Worm (Caenorhabditis elegans) whole organism, young adult: ENCODE data around the gene ugt-21.

Experiments
- B0035.1 ChIP-seq: sonication (generic microtip); optimal IDR thresholded peaks from 2 replicates; lab custom pipeline; 2016; ENCODE audit warnings: missing genetic modification characterization, mild to moderate bottlenecking, missing compliant biosample characterization, missing genotype, missing genetic modification reagents
- C17E4.6 ChIP-seq: fragments of 200-800 bp; sonication (Bioruptor generic); IDR thresholded peaks from 2 replicates; pipeline ENCODE4 v1.3.6; 2022; ENCODE audit warnings: missing genetic modification reagents, missing genetic modification characterization, missing compliant biosample characterization
- F23B12.7 ChIP-seq: sonication (generic microtip); optimal IDR thresholded peaks from 2 replicates; lab custom pipeline; 2017; ENCODE audit warnings: missing genetic modification characterization, mild to moderate bottlenecking, missing compliant biosample characterization, antibody characterized with exemption, moderate library complexity; ENCODE audit not compliant: insufficient read depth
- F33H1.4 ChIP-seq: fragments of 200-800 bp; sonication (Bioruptor generic); IDR thresholded peaks from 2 replicates; pipeline ENCODE4 v1.3.6; 2022; ENCODE audit warnings: missing genetic modification reagents, missing genetic modification characterization, missing compliant biosample characterization
- F57C9.4 ChIP-seq: sonication (generic microtip); optimal IDR thresholded peaks from 2 replicates; lab custom pipeline; 2017; ENCODE audit warnings: mild to moderate bottlenecking, missing genetic modification characterization, missing compliant biosample characterization
- K12H6.12 ChIP-seq: fragments of 200-800 bp; sonication (Bioruptor generic); optimal IDR thresholded peaks from 2 replicates; lab custom pipeline; 2018; ENCODE audit warnings: mild to moderate bottlenecking, missing genetic modification characterization, missing compliant biosample characterization
- T07F8.4 ChIP-seq: sonication (generic microtip); optimal IDR thresholded peaks from 2 replicates; lab custom pipeline; 2016; ENCODE audit warnings: mild to moderate bottlenecking, missing genetic modification characterization, moderate library complexity, missing compliant biosample characterization
- Y56A3A.18 ChIP-seq: fragments of 200-800 bp; sonication (Bioruptor generic); IDR thresholded peaks from 2 replicates; pipeline ENCODE4 v1.3.6; 2022; ENCODE audit warnings: missing genetic modification reagents, missing genetic modification characterization, missing compliant biosample characterization
- Y79H2A.3 ChIP-seq: fragments of 200-800 bp; sonication (Bioruptor generic); conservative IDR thresholded peaks from 2 replicates; pipeline ENCODE4 v1.3.6; 2022; ENCODE audit warnings: missing genetic modification reagents, missing genetic modification characterization, missing compliant biosample characterization
- akir-1 ChIP-seq: fragments of 200-800 bp; sonication (Bioruptor generic); optimal IDR thresholded peaks from 2 replicates; lab custom pipeline; 2018; ENCODE audit warnings: mild to moderate bottlenecking, missing genetic modification characterization, moderate library complexity, missing compliant biosample characterization
- atf-7 ChIP-seq: sonication (generic microtip); optimal IDR thresholded peaks from 2 replicates; lab custom pipeline; 2017; ENCODE audit warnings: mild to moderate bottlenecking, missing genetic modification characterization, missing compliant biosample characterization
- attf-3 ChIP-seq: fragments of 200-800 bp; sonication (Bioruptor generic); conservative IDR thresholded peaks from 2 replicates; pipeline ENCODE4 v1.3.6; 2022; ENCODE audit warnings: missing genetic modification reagents, missing genetic modification characterization, missing compliant biosample characterization
- cebp-1 ChIP-seq, 2 experiments: fragments of 200-800 bp in 1 of 2; sonication (Bioruptor generic) in 1 of 2; sonication (generic microtip) in 1 of 2; IDR thresholded peaks in 1 of 2; optimal IDR thresholded peaks in 1 of 2; 2 replicates each; pipeline versions ENCODE4 v1.3.6 to Lab custom; 2017 to 2022; ENCODE audit warnings: missing compliant biosample characterization in 2 of 2, missing genetic modification characterization in 2 of 2, mild to moderate bottlenecking in 1 of 2, missing genetic modification reagents in 1 of 2, moderate library complexity in 1 of 2
- cebp-2 ChIP-seq: fragments of 200-800 bp; sonication (Bioruptor generic); IDR thresholded peaks from 2 replicates; pipeline ENCODE4 v1.3.6; 2022; ENCODE audit warnings: missing genetic modification characterization, missing compliant biosample characterization
- ceh-79 ChIP-seq: sonication (generic microtip); optimal IDR thresholded peaks from 2 replicates; lab custom pipeline; 2017; ENCODE audit warnings: mild to moderate bottlenecking, missing genetic modification characterization, missing compliant biosample characterization
- die-1 ChIP-seq: sonication (generic microtip); optimal IDR thresholded peaks from 2 replicates; lab custom pipeline; 2016; ENCODE audit warnings: missing genotype, mild to moderate bottlenecking, missing genetic modification characterization, missing compliant biosample characterization
- dox-1 ChIP-seq: fragments of 200-800 bp; sonication (Bioruptor generic); IDR thresholded peaks from 2 replicates; pipeline ENCODE4 v1.3.6; 2022; ENCODE audit warnings: missing genetic modification reagents, missing genetic modification characterization, missing compliant biosample characterization
- dpff-1 ChIP-seq: sonication (generic microtip); optimal IDR thresholded peaks from 2 replicates; lab custom pipeline; 2017; ENCODE audit warnings: mild to moderate bottlenecking, missing genetic modification characterization, missing compliant biosample characterization
- dpl-1 ChIP-seq: fragments of 150-350 bp; optimal IDR thresholded peaks from 2 replicates; lab custom pipeline; 2014; ENCODE audit warnings: missing biosample characterization, missing genetic modification reagents, missing genetic modification characterization
- egl-18 ChIP-seq: fragments of 200-800 bp; sonication (Bioruptor generic); IDR thresholded peaks from 2 replicates; pipeline ENCODE4 v1.3.6; 2022; ENCODE audit warnings: missing genetic modification reagents, missing genetic modification characterization, missing compliant biosample characterization
- ets-4 ChIP-seq: fragments of 200-800 bp; sonication (Bioruptor generic); optimal IDR thresholded peaks from 2 replicates; lab custom pipeline; 2018; ENCODE audit warnings: mild to moderate bottlenecking, missing genetic modification characterization, missing compliant biosample characterization
- fkh-3 ChIP-seq: sonication (generic microtip); optimal IDR thresholded peaks from 2 replicates; lab custom pipeline; 2016; ENCODE audit warnings: mild to moderate bottlenecking, missing genetic modification characterization, missing compliant biosample characterization
- gei-17 ChIP-seq: fragments of 200-800 bp; sonication (Bioruptor generic); optimal IDR thresholded peaks from 2 replicates; lab custom pipeline; 2018; ENCODE audit warnings: mild to moderate bottlenecking, missing genetic modification characterization, missing compliant biosample characterization
- him-1 ChIP-seq: sonication (generic microtip); optimal IDR thresholded peaks from 2 replicates; lab custom pipeline; 2016; ENCODE audit warnings: missing genotype, missing genetic modification reagents, missing genetic modification characterization, missing compliant biosample characterization
- hlh-12 ChIP-seq: sonication (generic microtip); optimal IDR thresholded peaks from 2 replicates; lab custom pipeline; 2016; ENCODE audit warnings: missing genetic modification characterization, missing compliant biosample characterization
- hlh-26 ChIP-seq: fragments of 200-800 bp; sonication (Bioruptor generic); conservative IDR thresholded peaks from 2 replicates; pipeline ENCODE4 v1.3.6; 2022; ENCODE audit warnings: missing genetic modification reagents, missing genetic modification characterization, missing compliant biosample characterization
- hmg-1.2 ChIP-seq: fragments of 200-800 bp; sonication (Bioruptor generic); IDR thresholded peaks from 2 replicates; pipeline ENCODE4 v1.3.6; 2022; ENCODE audit warnings: missing genetic modification reagents, missing genetic modification characterization, missing compliant biosample characterization
- hmg-20 ChIP-seq: fragments of 200-800 bp; sonication (Bioruptor generic); IDR thresholded peaks from 2 replicates; pipeline ENCODE4 v1.3.6; 2022; ENCODE audit warnings: missing genetic modification reagents, missing genetic modification characterization, missing compliant biosample characterization
- let-526 ChIP-seq: fragments of 200-800 bp; sonication (Bioruptor generic); IDR thresholded peaks from 2 replicates; pipeline ENCODE4 v1.3.6; 2022; ENCODE audit warnings: missing genetic modification reagents, missing genetic modification characterization, missing compliant biosample characterization
- lin-35 ChIP-seq, 3 experiments: fragments of 150-350 bp in 2 of 3; sonication (generic microtip) in 1 of 3; optimal IDR thresholded peaks; 2 replicates each; lab custom pipeline; 2014 to 2018; ENCODE audit warnings: missing biosample characterization in 3 of 3, missing genetic modification characterization in 3 of 3, missing genetic modification reagents in 3 of 3
- lin-40 ChIP-seq: sonication (generic microtip); optimal IDR thresholded peaks from 2 replicates; lab custom pipeline; 2016; ENCODE audit warnings: missing genetic modification characterization, mild to moderate bottlenecking, missing compliant biosample characterization, missing genotype, missing genetic modification reagents
- lin-54 ChIP-seq: fragments of 200-800 bp; sonication (Bioruptor generic); optimal IDR thresholded peaks from 2 replicates; lab custom pipeline; 2018; ENCODE audit warnings: mild to moderate bottlenecking, missing genetic modification characterization, missing compliant biosample characterization
- lsl-1 ChIP-seq: fragments of 200-800 bp; sonication (Bioruptor generic); optimal IDR thresholded peaks from 2 replicates; lab custom pipeline; 2018; ENCODE audit warnings: mild to moderate bottlenecking, missing genetic modification characterization, moderate library complexity, missing compliant biosample characterization
- lsy-27 ChIP-seq: sonication (generic microtip); optimal IDR thresholded peaks from 2 replicates; lab custom pipeline; 2017; ENCODE audit warnings: missing genetic modification characterization, mild to moderate bottlenecking, missing compliant biosample characterization, antibody characterized with exemption, missing genotype, borderline replicate concordance; ENCODE audit not compliant: insufficient read depth
- madf-10 ChIP-seq: sonication (generic microtip); optimal IDR thresholded peaks from 2 replicates; lab custom pipeline; 2016; ENCODE audit warnings: mild to moderate bottlenecking, missing genetic modification characterization, missing compliant biosample characterization
- madf-3 ChIP-seq: fragments of 200-800 bp; sonication (Bioruptor generic); IDR thresholded peaks from 2 replicates; pipeline ENCODE4 v1.3.6; 2022; ENCODE audit warnings: missing genetic modification reagents, missing genetic modification characterization, missing compliant biosample characterization
- mcd-1 ChIP-seq: fragments of 200-800 bp; sonication (Bioruptor generic); IDR thresholded peaks from 2 replicates; pipeline ENCODE4 v1.3.6; 2022; ENCODE audit warnings: missing genetic modification reagents, missing genetic modification characterization, missing compliant biosample characterization
- mes-4 ChIP-seq: sonication (generic microtip); optimal IDR thresholded peaks from 2 replicates; lab custom pipeline; 2016; ENCODE audit warnings: missing genotype, missing genetic modification characterization, missing compliant biosample characterization
- mxl-1 ChIP-seq: sonication (generic microtip); optimal IDR thresholded peaks from 2 replicates; lab custom pipeline; 2016; ENCODE audit warnings: missing genetic modification characterization, missing compliant biosample characterization
- nfya-1 ChIP-seq: sonication (generic microtip); optimal IDR thresholded peaks from 2 replicates; lab custom pipeline; 2017; ENCODE audit warnings: antibody characterized with exemption, missing compliant biosample characterization, missing genetic modification characterization, borderline replicate concordance; ENCODE audit not compliant: insufficient read depth
- nhr-120 ChIP-seq: fragments of 200-800 bp; sonication (Bioruptor generic); IDR thresholded peaks from 2 replicates; pipeline ENCODE4 v1.3.6; 2022; ENCODE audit warnings: missing genetic modification characterization, missing compliant biosample characterization
- nhr-80 ChIP-seq: sonication (generic microtip); optimal IDR thresholded peaks from 2 replicates; lab custom pipeline; 2016; ENCODE audit warnings: missing genetic modification characterization, missing compliant biosample characterization
- nhr-90 ChIP-seq: sonication (generic microtip); optimal IDR thresholded peaks from 2 replicates; lab custom pipeline; 2016; ENCODE audit warnings: missing genotype, mild to moderate bottlenecking, missing genetic modification characterization, missing compliant biosample characterization
- rec-8 ChIP-seq, 2 experiments: sonication (generic microtip); optimal IDR thresholded peaks; 2 replicates each; lab custom pipeline; 2016; ENCODE audit warnings: mild to moderate bottlenecking in 2 of 2, missing genetic modification characterization in 2 of 2, missing genetic modification reagents in 2 of 2, missing genotype in 2 of 2, missing biosample characterization in 1 of 2, missing compliant biosample characterization in 1 of 2, moderate library complexity in 1 of 2
- snpc-1.3 ChIP-seq: sonication (generic microtip); optimal IDR thresholded peaks from 2 replicates; lab custom pipeline; 2017; ENCODE audit warnings: missing genetic modification characterization, mild to moderate bottlenecking, missing compliant biosample characterization, antibody characterized with exemption, moderate library complexity, missing genotype, missing genetic modification reagents; ENCODE audit not compliant: insufficient read depth
- somi-1 ChIP-seq: fragments of 200-800 bp; sonication (Bioruptor generic); optimal IDR thresholded peaks from 2 replicates; lab custom pipeline; 2018; ENCODE audit warnings: mild to moderate bottlenecking, missing genetic modification characterization, missing compliant biosample characterization
- xnd-1 ChIP-seq: sonication (generic microtip); optimal IDR thresholded peaks from 2 replicates; lab custom pipeline; 2016; ENCODE audit warnings: missing genotype, missing genetic modification reagents, missing genetic modification characterization, missing compliant biosample characterization
- ztf-28 ChIP-seq: fragments of 200-800 bp; sonication (Bioruptor generic); IDR thresholded peaks from 2 replicates; pipeline ENCODE4 v1.3.6; 2022; ENCODE audit warnings: missing genetic modification reagents, missing genetic modification characterization, missing compliant biosample characterization

Gene ugt-21

DNA sequence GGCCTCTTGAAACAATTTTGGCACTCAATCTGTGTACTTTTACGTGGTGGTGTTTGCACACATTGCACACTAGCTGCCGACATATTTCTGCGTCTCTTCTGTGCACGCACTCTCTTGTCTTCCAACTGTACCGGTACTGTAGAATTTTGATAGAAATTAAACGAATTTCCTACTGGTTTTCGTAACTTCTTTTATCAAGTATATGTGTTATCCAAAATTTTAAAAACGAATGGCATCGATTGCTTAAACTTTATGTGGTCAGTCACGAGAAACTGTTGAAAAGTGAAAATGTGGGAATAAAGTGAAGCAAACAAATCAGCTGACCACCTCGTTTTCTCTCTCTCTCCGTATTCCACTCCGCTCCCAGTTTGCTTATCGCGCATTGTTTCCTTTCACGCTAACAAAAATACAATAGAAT is 13.3 kb downstream of the ugt-21 start (continued):
- TF ChIP-seq lin-54 (GFP tag; lab: Kevin White, UChicago) (peak; percentile 3), cebp-1 (GFP tag; IDR thresholded peaks at IDR 0.05; lab: Robert Waterston, UW) (no peak), cebp-1 (tag; optimal IDR thresholded peaks at IDR 0.05; lab: Kevin White, UChicago) (peak; percentile 67), dpff-1 (no peak), F57C9.4 (tag; lab: Kevin White, UChicago) (no peak), fkh-3 (tag; lab: Kevin White, UChicago) (no peak), K12H6.12 (tag; lab: Kevin White, UChicago) (no peak), him-1 (no peak), B0035.1 (no peak), lin-35 (GFP tag; optimal IDR thresholded peaks at IDR 0.05; lab: Kevin White, UChicago) (peak in 1 of 3 experiments; percentile 8), hlh-26 (GFP tag; lab: Robert Waterston, UW) (no peak), Y56A3A.18 (GFP tag; lab: Robert Waterston, UW) (no peak), Y79H2A.3 (no peak), snpc-1.3 (tag; lab: Kevin White, UChicago) (peak; percentile 58), ets-4 (GFP tag; lab: Kevin White, UChicago) (no peak), lsy-27 (tag; lab: Kevin White, UChicago) (no peak), akir-1 (GFP tag; lab: Kevin White, UChicago) (no peak), rec-8 (tag; optimal IDR thresholded peaks at IDR 0.05; lab: Kevin White, UChicago) (no peak), nhr-120 (no peak), ceh-79 (tag; lab: Kevin White, UChicago) (no peak), egl-18 (GFP tag; lab: Robert Waterston, UW) (no peak), C17E4.6 (GFP tag; lab: Robert Waterston, UW) (no peak), lsl-1 (GFP tag; lab: Kevin White, UChicago) (peak; percentile 52), nhr-80 (peak; percentile 69), atf-7 (no peak), hmg-1.2 (GFP tag; lab: Robert Waterston, UW) (peak; percentile 95), madf-3 (GFP tag; lab: Robert Waterston, UW) (no peak), mcd-1 (GFP tag; lab: Robert Waterston, UW) (0 out of 2 replicates have a peak, but pooled peaks have one; percentile 26), cebp-2 (GFP tag; lab: Robert Waterston, UW) (no peak), let-526 (0 out of 2 replicates have a peak, but pooled peaks have one; percentile 26), T07F8.4 (tag; lab: Kevin White, UChicago) (no peak), gei-17 (no peak), somi-1 (GFP tag; lab: Kevin White, UChicago) (no peak), nfya-1 (tag; lab: Kevin White, UChicago) (no peak), lin-40 (tag; lab: Kevin White, UChicago) (no peak), mxl-1 (tag; lab: Kevin White, UChicago) (no peak), nhr-90 (tag; lab: Kevin White, UChicago) (peak; percentile 23), attf-3 (peak; percentile 58; the same call in 1 of the 2 replicates), ztf-28 (GFP tag; lab: Robert Waterston, UW) (no peak), xnd-1 (tag; lab: Kevin White, UChicago) (no peak), die-1 (tag; lab: Kevin White, UChicago) (no peak), mes-4 (tag; lab: Kevin White, UChicago) (no peak), dpl-1 (GFP tag; lab: Kevin White, UChicago) (no peak), dox-1 (GFP tag; lab: Robert Waterston, UW) (no peak), hlh-12 (tag; lab: Kevin White, UChicago) (no peak), F33H1.4 (GFP tag; lab: Robert Waterston, UW) (no peak), hmg-20 (GFP tag; lab: Robert Waterston, UW) (no peak), madf-10 (tag; lab: Kevin White, UChicago) (no peak), F23B12.7 (tag; lab: Kevin White, UChicago) (no peak)
